Worm (Caenorhabditis elegans): ENCODE data around the gene unc-36.

DNA sequence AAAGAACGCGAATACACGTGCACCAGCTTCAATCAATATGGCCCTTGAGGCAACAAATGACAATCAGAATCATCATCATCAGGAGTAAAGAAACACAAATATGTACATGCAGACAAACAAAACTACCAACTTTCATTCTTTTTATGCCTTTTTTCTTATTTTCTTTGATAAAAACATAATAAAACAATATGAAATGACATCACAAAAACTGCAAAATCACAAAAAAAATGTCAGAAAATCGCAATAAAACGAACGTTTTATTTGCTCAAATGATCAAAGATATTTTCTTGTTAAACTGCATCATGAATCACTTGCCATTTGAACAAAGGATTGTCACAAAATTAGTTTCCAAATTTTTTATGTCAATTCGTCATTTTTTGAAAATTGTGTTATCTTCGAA, 46.6 kb downstream of the unc-36 start:
- TF ChIP-seq ahr-1 (tag; optimal IDR thresholded peaks at IDR 0.05) (no peak), dve-1 (tag; optimal IDR thresholded peaks at IDR 0.05) (no peak), dmd-4 (tag; optimal IDR thresholded peaks at IDR 0.05; ENCODE audit: borderline replicate concordance) (no peak), ceh-22 (tag; optimal IDR thresholded peaks at IDR 0.05) (no peak), ceh-19 (GFP tag; optimal IDR thresholded peaks at IDR 0.05) (no peak), hlh-13 (GFP tag; optimal IDR thresholded peaks at IDR 0.05) (no peak), gmeb-2 (tag; optimal IDR thresholded peaks at IDR 0.05) (no peak), rnt-1 (tag; optimal IDR thresholded peaks at IDR 0.05) (no peak)

Data from whole organism, late embryonic.